Worm (Caenorhabditis elegans) whole organism, L1 larva: Measurements from ENCODE around the gene Y57E12B.11.

ENCODE experiments used
- C16A3.4 ChIP-seq: fragments of 150-350 bp; optimal IDR thresholded peaks from 2 replicates; lab custom pipeline; 2014; ENCODE audit warnings: missing biosample characterization, missing genetic modification characterization
- C34B4.2 ChIP-seq: sonication (generic microtip); optimal IDR thresholded peaks from 2 replicates; lab custom pipeline; 2017; ENCODE audit warnings: mild to moderate bottlenecking, missing genetic modification characterization, missing compliant biosample characterization
- alr-1 ChIP-seq: fragments of 200-800 bp; sonication (Bioruptor generic); optimal IDR thresholded peaks from 2 replicates; lab custom pipeline; 2018; ENCODE audit warnings: borderline replicate concordance, mild to moderate bottlenecking, missing genetic modification characterization, missing compliant biosample characterization
- aly-2 ChIP-seq: fragments of 150-350 bp; optimal IDR thresholded peaks from 2 replicates; lab custom pipeline; 2014; ENCODE audit warnings: missing biosample characterization, missing genetic modification characterization
- blmp-1 ChIP-seq: fragments of 150-350 bp; optimal IDR thresholded peaks from 2 replicates; lab custom pipeline; 2014; ENCODE audit warnings: missing biosample characterization, missing genetic modification characterization
- ceh-8 ChIP-seq: fragments of 200-800 bp; sonication (Bioruptor generic); optimal IDR thresholded peaks from 2 replicates; lab custom pipeline; 2018; ENCODE audit warnings: mild to moderate bottlenecking, missing genetic modification characterization, moderate library complexity, missing compliant biosample characterization
- ceh-90 ChIP-seq: sonication (generic microtip); optimal IDR thresholded peaks from 2 replicates; lab custom pipeline; 2016; ENCODE audit warnings: missing genetic modification characterization, missing compliant biosample characterization
- ces-1 ChIP-seq: fragments of 150-350 bp; optimal IDR thresholded peaks from 2 replicates; lab custom pipeline; 2014; ENCODE audit warnings: missing biosample characterization, missing genetic modification reagents, missing genetic modification characterization
- dpl-1 ChIP-seq, 3 experiments: fragments of 150-350 bp in 2 of 3; sonication (generic microtip) in 1 of 3; optimal IDR thresholded peaks; 2 replicates each; lab custom pipeline; 2014 to 2017; ENCODE audit warnings: missing biosample characterization in 3 of 3, missing genetic modification characterization in 3 of 3, missing genetic modification reagents in 3 of 3
- efl-1 ChIP-seq, 4 experiments: fragments of 150-350 bp; optimal IDR thresholded peaks in 3 of 4; peaks in 1 of 4; 1 replicate in 1 of 4; 2 replicates in 3 of 4; lab custom pipeline; 2014; ENCODE audit warnings: missing biosample characterization in 2 of 4, missing genetic modification characterization in 2 of 4, missing genetic modification reagents in 2 of 4
- efl-3 ChIP-seq: fragments of 200-800 bp; sonication (Bioruptor generic); optimal IDR thresholded peaks from 2 replicates; lab custom pipeline; 2018; ENCODE audit warnings: mild to moderate bottlenecking, missing genetic modification characterization, missing compliant biosample characterization
- egl-27 ChIP-seq, 2 experiments: fragments of 150-350 bp in 1 of 2; sonication (generic microtip); optimal IDR thresholded peaks; 3 replicates each; lab custom pipeline; 2017 to 2018; ENCODE audit warnings: missing biosample characterization in 2 of 2, missing genetic modification characterization in 2 of 2, missing genetic modification reagents in 2 of 2
- ets-5 ChIP-seq: fragments of 200-800 bp; sonication (Bioruptor generic); IDR thresholded peaks from 2 replicates; pipeline ENCODE4 v1.3.6; 2022; ENCODE audit warnings: missing genetic modification characterization, missing compliant biosample characterization
- fkh-10 ChIP-seq: sonication (generic microtip); optimal IDR thresholded peaks from 2 replicates; lab custom pipeline; 2017; ENCODE audit warnings: missing biosample characterization, missing genetic modification reagents, missing genetic modification characterization
- fkh-8 ChIP-seq: sonication (generic microtip); optimal IDR thresholded peaks from 2 replicates; lab custom pipeline; 2016; ENCODE audit warnings: mild to moderate bottlenecking, missing genetic modification characterization, missing compliant biosample characterization
- grh-1 ChIP-seq: fragments of 200-800 bp; sonication (Bioruptor generic); IDR thresholded peaks from 2 replicates; pipeline ENCODE4 v1.3.6; 2022; ENCODE audit warnings: missing genetic modification reagents, missing genetic modification characterization, missing compliant biosample characterization
- hlh-4 ChIP-seq: sonication (generic microtip); optimal IDR thresholded peaks from 2 replicates; lab custom pipeline; 2016; ENCODE audit warnings: mild to moderate bottlenecking, missing genetic modification characterization, missing compliant biosample characterization
- hpl-2 ChIP-seq: fragments of 150-350 bp; optimal IDR thresholded peaks from 2 replicates; lab custom pipeline; 2014; ENCODE audit warnings: missing biosample characterization, missing genetic modification reagents, missing genetic modification characterization
- irx-1 ChIP-seq: sonication (generic microtip); optimal IDR thresholded peaks from 2 replicates; lab custom pipeline; 2016; ENCODE audit warnings: missing genetic modification characterization, missing compliant biosample characterization
- jun-1 ChIP-seq: fragments of 150-350 bp; optimal IDR thresholded peaks from 2 replicates; lab custom pipeline; 2014; ENCODE audit warnings: missing biosample characterization, missing genetic modification reagents, missing genetic modification characterization
- lin-13 ChIP-seq: fragments of 150-350 bp; optimal IDR thresholded peaks from 2 replicates; lab custom pipeline; 2014; ENCODE audit warnings: missing biosample characterization, missing genetic modification reagents, missing genetic modification characterization
- lin-14 ChIP-seq: fragments of 200-800 bp; sonication (Bioruptor generic); optimal IDR thresholded peaks from 2 replicates; lab custom pipeline; 2018; ENCODE audit warnings: mild to moderate bottlenecking, missing genetic modification characterization, moderate library complexity, missing compliant biosample characterization
- lin-15B ChIP-seq: fragments of 150-350 bp; sonication (generic microtip); optimal IDR thresholded peaks from 3 replicates; lab custom pipeline; 2014; ENCODE audit warnings: missing biosample characterization, missing genetic modification characterization
- lin-35 ChIP-seq, 2 experiments: fragments of 150-350 bp; optimal IDR thresholded peaks; 2 replicates each; lab custom pipeline; 2014; ENCODE audit warnings: missing biosample characterization in 2 of 2, missing genetic modification characterization in 2 of 2, missing genetic modification reagents in 2 of 2
- lsy-2 ChIP-seq, 2 experiments: fragments of 150-350 bp; optimal IDR thresholded peaks; 2 replicates each; lab custom pipeline; 2014; ENCODE audit warnings: missing biosample characterization in 2 of 2, missing genetic modification characterization in 2 of 2
- mdl-1 ChIP-seq, 2 experiments: fragments of 150-350 bp; optimal IDR thresholded peaks; 2 replicates each; lab custom pipeline; 2014 to 2017; ENCODE audit warnings: missing biosample characterization in 2 of 2, missing genetic modification characterization in 2 of 2, inconsistent platforms in 1 of 2
- mef-2 ChIP-seq: fragments of 150-350 bp; optimal IDR thresholded peaks from 2 replicates; lab custom pipeline; 2014; ENCODE audit warnings: missing biosample characterization, missing genetic modification characterization
- nhr-12 ChIP-seq: sonication (generic microtip); optimal IDR thresholded peaks from 2 replicates; lab custom pipeline; 2017; ENCODE audit warnings: missing biosample characterization, missing genetic modification characterization
- nhr-19 ChIP-seq: fragments of 200-800 bp; sonication (Bioruptor generic); conservative IDR thresholded peaks from 2 replicates; pipeline ENCODE4 v1.3.6; 2022; ENCODE audit warnings: missing genetic modification characterization, missing compliant biosample characterization
- nhr-28 ChIP-seq: fragments of 150-350 bp; optimal IDR thresholded peaks from 2 replicates; lab custom pipeline; 2014; ENCODE audit warnings: missing biosample characterization, missing genetic modification characterization
- nhr-47 ChIP-seq: sonication (generic microtip); optimal IDR thresholded peaks from 2 replicates; lab custom pipeline; 2016; ENCODE audit warnings: mild to moderate bottlenecking, missing genetic modification characterization, moderate library complexity, missing compliant biosample characterization
- nhr-85 ChIP-seq: sonication (generic microtip); peaks from one replicate; lab custom pipeline; 2016; ENCODE audit warnings: missing genetic modification characterization, inconsistent platforms, missing compliant biosample characterization
- nhr-90 ChIP-seq: sonication (generic microtip); optimal IDR thresholded peaks from 2 replicates; lab custom pipeline; 2016; ENCODE audit warnings: mild to moderate bottlenecking, missing genetic modification characterization, missing compliant biosample characterization; ENCODE audit not compliant: poor library complexity
- pax-3 ChIP-seq: fragments of 200-800 bp; sonication (Bioruptor generic); optimal IDR thresholded peaks from 2 replicates; lab custom pipeline; 2018; ENCODE audit warnings: mild to moderate bottlenecking, missing genetic modification characterization, moderate library complexity, missing compliant biosample characterization
- sox-4 ChIP-seq: sonication (generic microtip); optimal IDR thresholded peaks from 2 replicates; lab custom pipeline; 2016; ENCODE audit warnings: missing genetic modification characterization, missing compliant biosample characterization
- swsn-7 ChIP-seq: sonication (generic microtip); optimal IDR thresholded peaks from 2 replicates; lab custom pipeline; 2016; ENCODE audit warnings: missing genetic modification characterization, missing compliant biosample characterization
- tlp-1 ChIP-seq: fragments of 150-350 bp; optimal IDR thresholded peaks from 2 replicates; lab custom pipeline; 2014; ENCODE audit warnings: missing biosample characterization, missing genetic modification characterization
- unc-62 ChIP-seq: fragments of 150-350 bp; optimal IDR thresholded peaks from 2 replicates; lab custom pipeline; 2014; ENCODE audit warnings: missing biosample characterization, missing genetic modification reagents, missing genetic modification characterization
- unc-86 ChIP-seq: sonication (generic microtip); optimal IDR thresholded peaks from 2 replicates; lab custom pipeline; 2016; ENCODE audit warnings: missing genetic modification characterization, missing compliant biosample characterization
- vab-15 ChIP-seq: sonication (generic microtip); optimal IDR thresholded peaks from 2 replicates; lab custom pipeline; 2017; ENCODE audit warnings: missing genotype, mild to moderate bottlenecking, missing genetic modification characterization, missing compliant biosample characterization
- xbp-1 ChIP-seq: sonication (generic microtip); optimal IDR thresholded peaks from 2 replicates; lab custom pipeline; 2016; ENCODE audit warnings: missing genetic modification characterization, missing compliant biosample characterization
- zag-1 ChIP-seq: fragments of 150-350 bp; optimal IDR thresholded peaks from 2 replicates; lab custom pipeline; 2014; ENCODE audit warnings: missing biosample characterization, missing genetic modification characterization
- zip-4 ChIP-seq: fragments of 200-800 bp; sonication (Bioruptor generic); optimal IDR thresholded peaks from 2 replicates; lab custom pipeline; 2018; ENCODE audit warnings: mild to moderate bottlenecking, missing genetic modification characterization, moderate library complexity, missing compliant biosample characterization

The Y57E12B.11 gene

DNA sequence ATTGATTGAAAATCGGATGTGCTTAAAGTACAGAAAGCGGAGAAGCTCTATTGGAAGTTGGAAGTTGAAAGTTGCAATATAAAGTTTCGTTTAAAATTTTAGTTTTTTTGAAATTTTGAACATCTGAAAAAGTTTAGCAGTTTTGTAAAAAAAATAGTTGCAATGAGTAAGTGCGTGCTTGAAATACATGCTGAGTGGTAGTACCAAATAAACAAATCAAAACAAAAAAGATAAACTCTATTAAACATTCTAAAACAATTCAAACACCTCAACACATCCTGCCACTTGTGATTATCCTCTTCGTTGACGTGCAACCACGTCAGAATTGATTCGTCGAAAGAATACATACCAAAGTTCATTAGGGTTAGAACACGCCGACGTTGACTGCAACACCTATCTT is 30.4 kb downstream of the Y57E12B.11 start:
- TF ChIP-seq fkh-8 (tag; lab: Kevin White, UChicago) (no peak), zag-1 (tag; lab: Kevin White, UChicago) (no peak), lin-35 (GFP tag; optimal IDR thresholded peaks at IDR 0.05; lab: Kevin White, UChicago) (no peak), lsy-2 (tag; optimal IDR thresholded peaks at IDR 0.05; lab: Kevin White, UChicago) (no peak), egl-27 (tag; optimal IDR thresholded peaks at IDR 0.05; lab: Kevin White, UChicago) (no peak), nhr-47 (tag; lab: Kevin White, UChicago) (no peak), efl-1 (optimal IDR thresholded peaks at IDR 0.05; lab: Kevin White, UChicago) (no peak), efl-1 (GFP tag; optimal IDR thresholded peaks at IDR 0.05 in 1 of 2; lab: Kevin White, UChicago) (no peak), nhr-90 (tag; lab: Kevin White, UChicago) (no peak), nhr-28 (tag; lab: Kevin White, UChicago) (no peak), blmp-1 (tag; lab: Kevin White, UChicago) (no peak), hpl-2 (GFP tag; lab: Kevin White, UChicago) (no peak), irx-1 (tag; lab: Kevin White, UChicago) (no peak), ceh-90 (tag; lab: Kevin White, UChicago) (no peak), zip-4 (GFP tag; lab: Kevin White, UChicago) (no peak), C34B4.2 (tag; lab: Kevin White, UChicago) (no peak), lin-15B (tag; lab: Kevin White, UChicago) (no peak)

DNA sequence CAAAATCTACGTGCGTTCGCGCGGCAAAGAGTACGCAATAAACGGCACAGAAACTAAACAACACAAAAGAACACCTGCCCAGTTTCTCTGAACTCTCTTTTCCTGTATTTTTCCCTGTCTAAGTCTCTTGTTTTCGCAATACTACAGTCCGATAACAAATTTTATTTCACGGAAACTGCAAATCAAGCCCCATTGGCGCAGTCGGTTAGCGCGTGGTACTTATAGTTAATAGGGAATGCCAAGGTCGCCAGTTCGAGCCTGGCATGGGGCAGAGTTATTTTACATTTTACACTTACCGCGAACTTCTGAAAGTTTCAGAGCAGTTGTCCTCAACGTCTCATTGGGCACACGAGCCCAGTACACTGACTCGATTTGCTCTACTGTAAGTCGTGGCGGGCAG is 32.4 kb downstream of the Y57E12B.11 start:
- no peak for TF ChIP-seq vab-15 (tag; lab: Kevin White, UChicago)
- no peak for TF ChIP-seq lin-15B (tag; lab: Kevin White, UChicago)
- TF ChIP-seq lin-35 (GFP tag; optimal IDR thresholded peaks at IDR 0.05; lab: Kevin White, UChicago) = no peak
- no peak for TF ChIP-seq nhr-90 (tag; lab: Kevin White, UChicago)
- TF ChIP-seq fkh-10 = no peak
- no peak for TF ChIP-seq ets-5 (GFP tag; lab: Robert Waterston, UW)
- TF ChIP-seq nhr-85 = no peak
- TF ChIP-seq zip-4 (GFP tag; lab: Kevin White, UChicago) = no peak
- TF ChIP-seq hlh-4 (tag; lab: Kevin White, UChicago) = no peak
- no peak for TF ChIP-seq sox-4 (tag; lab: Kevin White, UChicago)
- TF ChIP-seq unc-86 (tag; lab: Kevin White, UChicago) = no peak
- TF ChIP-seq blmp-1 (tag; lab: Kevin White, UChicago) = no peak
- no peak for TF ChIP-seq grh-1 (GFP tag; lab: Robert Waterston, UW)
- no peak for TF ChIP-seq aly-2 (tag; lab: Kevin White, UChicago)
- no peak for TF ChIP-seq C16A3.4 (tag; lab: Kevin White, UChicago)
- TF ChIP-seq C34B4.2 (tag; lab: Kevin White, UChicago) = no peak
- TF ChIP-seq unc-62 (GFP tag; lab: Kevin White, UChicago) = no peak
- no peak for TF ChIP-seq nhr-19 (GFP tag; lab: Robert Waterston, UW)
- TF ChIP-seq, all 84 proteins: peak for 0

DNA sequence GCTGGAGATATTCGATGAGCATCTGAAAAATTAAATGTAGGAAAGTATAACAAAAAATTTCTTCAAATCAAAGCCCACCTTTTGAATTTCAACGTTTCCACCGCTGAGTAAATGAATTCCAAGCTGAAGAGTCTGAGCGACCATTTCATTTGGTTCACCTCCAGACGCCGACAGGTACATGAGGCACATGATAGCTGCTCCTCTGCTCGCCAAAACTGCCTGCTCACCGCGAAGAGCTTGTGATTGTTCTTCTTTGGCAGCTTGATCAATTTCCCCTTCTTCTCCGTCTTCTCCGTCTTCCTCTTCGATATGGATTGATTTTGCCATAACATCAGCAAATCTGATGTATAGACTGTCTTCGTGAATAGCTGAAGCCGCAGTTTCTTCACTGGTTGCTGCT is 43.2 kb downstream of the Y57E12B.11 start:
- TF ChIP-seq pax-3 (tag; lab: Kevin White, UChicago) (no peak), alr-1 (no peak), lin-13 (no peak), efl-3 (GFP tag; lab: Kevin White, UChicago) (no peak), jun-1 (no peak), dpl-1 (GFP tag; optimal IDR thresholded peaks at IDR 0.05; lab: Kevin White, UChicago) (no peak), swsn-7 (tag; lab: Kevin White, UChicago) (no peak), hlh-4 (tag; lab: Kevin White, UChicago) (no peak), lin-14 (GFP tag; lab: Kevin White, UChicago) (no peak), tlp-1 (no peak), ces-1 (GFP tag; lab: Kevin White, UChicago) (no peak), mdl-1 (tag; optimal IDR thresholded peaks at IDR 0.05; lab: Kevin White, UChicago) (no peak), ets-5 (GFP tag; lab: Robert Waterston, UW) (no peak), ceh-8 (GFP tag; lab: Kevin White, UChicago) (no peak), xbp-1 (no peak), ceh-90 (tag; lab: Kevin White, UChicago) (no peak), nhr-12 (no peak), mef-2 (no peak)
